Fruit fly (Drosophila melanogaster): Measurements from ENCODE around the gene cas.

The cas gene

dm6 chr3R:5705469-5706067 lies 11.0 kb downstream of the cas start (continued):
- peak; percentile 47 for TF ChIP-seq sd (tag; optimal IDR thresholded peaks at IDR 0.05)
- TF ChIP-seq rib (GFP tag; IDR thresholded peaks at IDR 0.05), result no peak
- peak; percentile 78 for TF ChIP-seq CG3281 (GFP tag; optimal IDR thresholded peaks at IDR 0.05)
- TF ChIP-seq CG10267 (tag; optimal IDR thresholded peaks at IDR 0.05), result peak; percentile 70
- peak; percentile 63 for TF ChIP-seq nerfin-1 (tag; optimal IDR thresholded peaks at IDR 0.05)
- TF ChIP-seq ara (GFP tag; IDR thresholded peaks at IDR 0.05), result peak; percentile 57; the same call in 1 of the 2 replicates
- TF ChIP-seq lbe (GFP tag; optimal IDR thresholded peaks at IDR 0.05), result no peak
- TF ChIP-seq CG12769 (tag; optimal IDR thresholded peaks at IDR 0.05), result no peak
- peak; percentile 64 for TF ChIP-seq CG10209 (GFP tag; optimal IDR thresholded peaks at IDR 0.05)
- TF ChIP-seq CG6272 (GFP tag; IDR thresholded peaks at IDR 0.05), result no peak
- TF ChIP-seq Dref (GFP tag; IDR thresholded peaks at IDR 0.05), result no peak
- TF ChIP-seq run (tag; optimal IDR thresholded peaks at IDR 0.05), result peak; percentile 25
- TF ChIP-seq CG18476 (GFP tag; optimal IDR thresholded peaks at IDR 0.05), result peak; percentile 40
- TF ChIP-seq ranshi (GFP tag; IDR thresholded peaks at IDR 0.05), result 0 out of 2 replicates have a peak, but pooled peaks have one; percentile 18
- TF ChIP-seq Usf (GFP tag; optimal IDR thresholded peaks at IDR 0.05), result peak; percentile 25
- TF ChIP-seq YL-1 (GFP tag; optimal IDR thresholded peaks at IDR 0.05), result no peak
- peak; percentile 38 for TF ChIP-seq CG1602 (GFP tag; optimal IDR thresholded peaks at IDR 0.05)
- no peak for TF ChIP-seq hb (GFP tag; IDR thresholded peaks at IDR 0.05; ENCODE audit: partially characterized antibody)
- TF ChIP-seq CG15514 (GFP tag; optimal IDR thresholded peaks at IDR 0.05), result no peak
- TF ChIP-seq fd3F (GFP tag; optimal IDR thresholded peaks at IDR 0.05), result peak; percentile 53
- peak; percentile 77 for TF ChIP-seq CG11695 (GFP tag; IDR thresholded peaks at IDR 0.05)
- no peak for TF ChIP-seq H2.0 (GFP tag; IDR thresholded peaks at IDR 0.05)
- no peak for TF ChIP-seq Lim3 (GFP tag; IDR thresholded peaks at IDR 0.05)
- peak; percentile 48 for TF ChIP-seq Chrac-16 (GFP tag; optimal IDR thresholded peaks at IDR 0.05)
- peak; percentile 56 for TF ChIP-seq Xbp1 (GFP tag; optimal IDR thresholded peaks at IDR 0.05)
- no peak for TF ChIP-seq CG12942 (GFP tag; optimal IDR thresholded peaks at IDR 0.05)
- peak; percentile 56 for TF ChIP-seq ATbp (GFP tag; optimal IDR thresholded peaks at IDR 0.05)
- TF ChIP-seq dysf (GFP tag; IDR thresholded peaks at IDR 0.05), result peak; percentile 70
- TF ChIP-seq slbo (GFP tag; IDR thresholded peaks at IDR 0.05), result peak; percentile 22; the same call in 1 of the 2 replicates
- TF ChIP-seq Nf-YA (GFP tag; IDR thresholded peaks at IDR 0.05), result peak; percentile 30; the same call in 1 of the 2 replicates
- TF ChIP-seq jigr1 (GFP tag; IDR thresholded peaks at IDR 0.05), result no peak
- 0 out of 2 replicates have a peak, but pooled peaks have one; percentile 21 for TF ChIP-seq stc (GFP tag; IDR thresholded peaks at IDR 0.05)
- TF ChIP-seq Hr3 (GFP tag; optimal IDR thresholded peaks at IDR 0.05), result peak; percentile 45
- TF ChIP-seq gsb-n (tag; optimal IDR thresholded peaks at IDR 0.05), result no peak
- no peak for TF ChIP-seq vfl (GFP tag; optimal IDR thresholded peaks at IDR 0.05)
- 0 out of 3 replicates have a peak, but pooled peaks have one; percentile 56 for TF ChIP-seq zfh1 (GFP tag; IDR thresholded peaks at IDR 0.05)
- no peak for TF ChIP-seq lov (optimal IDR thresholded peaks at IDR 0.05)
- TF ChIP-seq lov (GFP tag; IDR thresholded peaks at IDR 0.05), result no peak
- no peak for TF ChIP-seq Opbp (GFP tag; IDR thresholded peaks at IDR 0.05; ENCODE audit: partially characterized antibody)
- peak; percentile 72 for TF ChIP-seq Asciz (GFP tag; optimal IDR thresholded peaks at IDR 0.05)
- no peak for TF ChIP-seq sqz (GFP tag; optimal IDR thresholded peaks at IDR 0.05)
- peak; percentile 64 for TF ChIP-seq CG6254 (GFP tag; optimal IDR thresholded peaks at IDR 0.05)
- TF ChIP-seq CG4424 (GFP tag; optimal IDR thresholded peaks at IDR 0.05), result peak; percentile 64
- TF ChIP-seq ro (GFP tag; IDR thresholded peaks at IDR 0.05), result no peak
- peak; percentile 42 for TF ChIP-seq Max (GFP tag; optimal IDR thresholded peaks at IDR 0.05)
- TF ChIP-seq onecut (GFP tag; IDR thresholded peaks at IDR 0.05), result peak; percentile 43; the same call in 1 of the 2 replicates
- peak; percentile 48 for TF ChIP-seq CG8281 (tag; optimal IDR thresholded peaks at IDR 0.05)
- no peak for TF ChIP-seq wek (GFP tag; optimal IDR thresholded peaks at IDR 0.05)
- no peak for TF ChIP-seq sug (tag; optimal IDR thresholded peaks at IDR 0.05)
- peak; percentile 26 for TF ChIP-seq CHES-1-like (GFP tag; optimal IDR thresholded peaks at IDR 0.05)

Data from whole organism, embryonic.